Worm (Caenorhabditis elegans): Measurements from ENCODE around the gene pid-1.

The pid-1 gene

ce11 chrII:7684589-7684988 is 5.8 kb downstream of the pid-1 start, which contains the start of gene F18A1.1:
Gene F18A1.1 (plus strand): TSS chrII:7684889.
- no peak for TF ChIP-seq pha-2 (tag; optimal IDR thresholded peaks at IDR 0.05)
- TF ChIP-seq elt-4 (tag; optimal IDR thresholded peaks at IDR 0.05), result no peak
- no peak for TF ChIP-seq npax-4 (tag; optimal IDR thresholded peaks at IDR 0.05)
- TF ChIP-seq unc-86 (tag; optimal IDR thresholded peaks at IDR 0.05), result no peak
- TF ChIP-seq ceh-24 (tag; optimal IDR thresholded peaks at IDR 0.05), result no peak

- TF ChIP-seq unc-42 (tag; optimal IDR thresholded peaks at IDR 0.05) (no peak), unc-3 (GFP tag; conservative IDR thresholded peaks at IDR 0.05) (no peak), unc-3 (tag; optimal IDR thresholded peaks at IDR 0.05) (no peak), C08G9.2 (tag; optimal IDR thresholded peaks at IDR 0.05) (no peak), hlh-15 (tag; optimal IDR thresholded peaks at IDR 0.05) (no peak), Y22D7AL.16 (tag; optimal IDR thresholded peaks at IDR 0.05) (no peak), pros-1 (tag; optimal IDR thresholded peaks at IDR 0.05) (no peak), unc-86 (tag; optimal IDR thresholded peaks at IDR 0.05) (no peak), ceh-2 (tag; optimal IDR thresholded peaks at IDR 0.05) (no peak), nfya-1 (tag; optimal IDR thresholded peaks at IDR 0.05) (no peak), che-1 (tag; optimal IDR thresholded peaks at IDR 0.05) (no peak), ceh-18 (tag; optimal IDR thresholded peaks at IDR 0.05) (no peak)
These were observed 7.9 kb downstream of the pid-1 start for ce11 chrII:7682488-7682887.

- TF ChIP-seq ceh-30 (tag; optimal IDR thresholded peaks at IDR 0.05) (no peak), hlh-6 (tag; optimal IDR thresholded peaks at IDR 0.05) (no peak)
These were observed 8.5 kb downstream of the pid-1 start, which contains the start of gene lin-26 for ce11 chrII:7681898-7682297. Gene lin-26 (plus strand): TSS chrII:7682198.

- TF ChIP-seq ref-2 (tag; optimal IDR thresholded peaks at IDR 0.05) (peak; percentile 35), K02D7.2 (tag; optimal IDR thresholded peaks at IDR 0.05) (no peak)
These were observed 10.8 kb downstream of the pid-1 start for ce11 chrII:7679499-7680012.

- no peak for TF ChIP-seq pha-2 (tag; optimal IDR thresholded peaks at IDR 0.05)
- peak; percentile 40 for TF ChIP-seq ref-2 (tag; optimal IDR thresholded peaks at IDR 0.05)
- no peak for TF ChIP-seq ceh-19 (GFP tag; optimal IDR thresholded peaks at IDR 0.05)
- TF ChIP-seq C08G9.2 (tag; optimal IDR thresholded peaks at IDR 0.05), result peak; percentile 34
- no peak for TF ChIP-seq nhr-11 (tag; optimal IDR thresholded peaks at IDR 0.05)
- no peak for TF ChIP-seq ceh-22 (tag; optimal IDR thresholded peaks at IDR 0.05)
- no peak for TF ChIP-seq hlh-13 (GFP tag; optimal IDR thresholded peaks at IDR 0.05)
These were observed 11.8 kb downstream of the pid-1 start for ce11 chrII:7678512-7678911.

- TF ChIP-seq pqm-1 (tag; optimal IDR thresholded peaks at IDR 0.05) (no peak), ceh-14 (tag; optimal IDR thresholded peaks at IDR 0.05) (peak; percentile 37), hlh-6 (tag; optimal IDR thresholded peaks at IDR 0.05) (peak; percentile 19), hlh-30 (tag; optimal IDR thresholded peaks at IDR 0.05; ENCODE audit: insufficient read depth) (no peak), K02D7.2 (tag; optimal IDR thresholded peaks at IDR 0.05) (no peak), dmd-4 (tag; optimal IDR thresholded peaks at IDR 0.05; ENCODE audit: borderline replicate concordance) (no peak), pag-3 (tag; optimal IDR thresholded peaks at IDR 0.05; ENCODE audit: borderline replicate concordance) (no peak), sox-2 (GFP tag; IDR thresholded peaks at IDR 0.05) (no peak), ref-2 (tag; optimal IDR thresholded peaks at IDR 0.05) (peak; percentile 2), lim-6 (tag; optimal IDR thresholded peaks at IDR 0.05) (peak; percentile 19), ceh-31 (tag; optimal IDR thresholded peaks at IDR 0.05) (peak; percentile 49), nhr-11 (tag; optimal IDR thresholded peaks at IDR 0.05) (no peak), nhr-232 (tag; optimal IDR thresholded peaks at IDR 0.05) (no peak), ceh-18 (tag; optimal IDR thresholded peaks at IDR 0.05) (peak; percentile 10), ceh-22 (tag; optimal IDR thresholded peaks at IDR 0.05) (no peak), nfya-1 (tag; optimal IDR thresholded peaks at IDR 0.05) (peak; percentile 27), madf-2 (tag; optimal IDR thresholded peaks at IDR 0.05) (peak; percentile 7), unc-42 (tag; optimal IDR thresholded peaks at IDR 0.05) (peak; percentile 29), dve-1 (tag; optimal IDR thresholded peaks at IDR 0.05) (no peak), T23F11.4 (GFP tag; optimal IDR thresholded peaks at IDR 0.05) (peak; percentile 33), sox-4 (tag; optimal IDR thresholded peaks at IDR 0.05) (no peak), tbx-7 (tag; optimal IDR thresholded peaks at IDR 0.05) (no peak), fkh-6 (tag; optimal IDR thresholded peaks at IDR 0.05) (no peak), tbx-2 (tag; optimal IDR thresholded peaks at IDR 0.05) (peak; percentile 47), pax-1 (tag; optimal IDR thresholded peaks at IDR 0.05) (no peak), ceh-48 (tag; optimal IDR thresholded peaks at IDR 0.05) (no peak)
These were observed 13.9 kb downstream of the pid-1 start for ce11 chrII:7676307-7676905.
